Worm (Caenorhabditis elegans) whole organism, L4/young adult: ENCODE data around the gene C29E4.17.

ENCODE experiments used
- W03F9.2 ChIP-seq: fragments of 150-350 bp; optimal IDR thresholded peaks from 2 replicates; lab custom pipeline; 2014; ENCODE audit warnings: missing biosample characterization, missing genetic modification characterization
- dao-5 ChIP-seq: sonication (generic microtip); optimal IDR thresholded peaks from 2 replicates; lab custom pipeline; 2016; ENCODE audit warnings: missing genotype, missing genetic modification characterization, moderate library complexity, missing compliant biosample characterization
- him-1 ChIP-seq: sonication (generic microtip); optimal IDR thresholded peaks from 2 replicates; lab custom pipeline; 2016; ENCODE audit warnings: missing genotype, missing genetic modification reagents, missing genetic modification characterization, missing compliant biosample characterization

- TF ChIP-seq dao-5 (tag; lab: Kevin White, UChicago) (no peak), him-1 (tag; lab: Kevin White, UChicago) (no peak), W03F9.2 (tag; lab: Kevin White, UChicago) (no peak)
Measured at ce11 chrIII:7892333-7892732, 30.0 kb upstream of the C29E4.17 start.
